Fruit fly (Drosophila melanogaster): ENCODE measurements around the gene tkv.
A peak's percentile ranks its signal among the peaks of the same experiment; 100 is the strongest.

tkv gene

DNA sequence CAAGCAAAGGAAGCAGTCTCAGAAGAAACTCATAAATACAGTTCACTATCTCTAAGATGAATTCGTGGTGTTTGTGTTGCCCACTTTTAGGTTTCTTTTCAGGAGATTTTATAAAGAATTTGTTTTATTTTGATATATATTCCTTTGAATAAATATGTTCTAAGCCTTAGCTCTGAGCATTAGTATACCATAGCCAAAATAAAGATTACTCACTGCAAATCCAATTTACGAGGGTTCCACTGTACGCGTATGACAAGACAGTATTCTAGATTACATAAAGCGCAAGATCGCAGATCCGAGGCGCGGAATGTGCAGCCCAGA is 21.4 kb upstream of the tkv start (continued):
- no peak for TF ChIP-seq ab (GFP tag; optimal IDR thresholded peaks at IDR 0.05)
- peak; percentile 31; the same call in 2 of the 3 replicates for TF ChIP-seq row (GFP tag; IDR thresholded peaks at IDR 0.05)
- TF ChIP-seq onecut (GFP tag; IDR thresholded peaks at IDR 0.05), result no peak
- TF ChIP-seq Rx (GFP tag; IDR thresholded peaks at IDR 0.05), result no peak
- no peak for TF ChIP-seq Kr (GFP tag; optimal IDR thresholded peaks at IDR 0.05)
- no peak for TF ChIP-seq CG17802 (tag; optimal IDR thresholded peaks at IDR 0.05)
- no peak for TF ChIP-seq Bteb2 (GFP tag; optimal IDR thresholded peaks at IDR 0.05)
- peak; percentile 6 for TF ChIP-seq CG2678 (tag; optimal IDR thresholded peaks at IDR 0.05)
- TF ChIP-seq CG34376 (GFP tag; optimal IDR thresholded peaks at IDR 0.05), result no peak
- peak; percentile 3 for TF ChIP-seq fd96Cb (tag; optimal IDR thresholded peaks at IDR 0.05)
- TF ChIP-seq CG8089 (GFP tag; optimal IDR thresholded peaks at IDR 0.05), result no peak
- no peak for TF ChIP-seq CG7372 (GFP tag; IDR thresholded peaks at IDR 0.05)
- TF ChIP-seq CG11723 (GFP tag; optimal IDR thresholded peaks at IDR 0.05), result no peak
- no peak for TF ChIP-seq Nf-YA (GFP tag; IDR thresholded peaks at IDR 0.05)
- TF ChIP-seq bab2 (GFP tag; optimal IDR thresholded peaks at IDR 0.05), result no peak
- no peak for TF ChIP-seq fu2 (GFP tag; optimal IDR thresholded peaks at IDR 0.05)
- no peak for TF ChIP-seq h (optimal IDR thresholded peaks at IDR 0.05)
- TF ChIP-seq CG13424 (tag; optimal IDR thresholded peaks at IDR 0.05), result peak; percentile 9
- no peak for TF ChIP-seq Mes4 (GFP tag; optimal IDR thresholded peaks at IDR 0.05)
- TF ChIP-seq CG7839 (tag; optimal IDR thresholded peaks at IDR 0.05), result peak; percentile 1
- no peak for TF ChIP-seq CG2129 (GFP tag; IDR thresholded peaks at IDR 0.05; ENCODE audit: partially characterized antibody)
- peak; percentile 87 for TF ChIP-seq nom (GFP tag; optimal IDR thresholded peaks at IDR 0.05)
- TF ChIP-seq CG31441 (GFP tag; IDR thresholded peaks at IDR 0.05), result no peak
- no peak for TF ChIP-seq Gug (GFP tag; IDR thresholded peaks at IDR 0.05)
- no peak for TF ChIP-seq CG17328 (GFP tag; IDR thresholded peaks at IDR 0.05)
- peak; percentile 87 for TF ChIP-seq grau (tag; optimal IDR thresholded peaks at IDR 0.05)
- peak; percentile 95 for TF ChIP-seq lbe (GFP tag; optimal IDR thresholded peaks at IDR 0.05)
- no peak for TF ChIP-seq CG8359 (GFP tag; optimal IDR thresholded peaks at IDR 0.05; ENCODE audit: borderline replicate concordance)
- TF ChIP-seq CG11398 (GFP tag; optimal IDR thresholded peaks at IDR 0.05), result no peak
- TF ChIP-seq ase (GFP tag; IDR thresholded peaks at IDR 0.05), result no peak
- no peak for TF ChIP-seq pros (GFP tag; optimal IDR thresholded peaks at IDR 0.05)
- no peak for TF ChIP-seq CG11093 (GFP tag; IDR thresholded peaks at IDR 0.05)
- peak; percentile 8; the same call in 1 of the 2 replicates for TF ChIP-seq Rfx (GFP tag; IDR thresholded peaks at IDR 0.05)
- no peak for TF ChIP-seq pum (GFP tag; optimal IDR thresholded peaks at IDR 0.05)
- TF ChIP-seq CG7786 (GFP tag; optimal IDR thresholded peaks at IDR 0.05), result no peak
- peak; percentile 69 for TF ChIP-seq Drgx (GFP tag; IDR thresholded peaks at IDR 0.05)
- no peak for TF ChIP-seq Dek (tag; optimal IDR thresholded peaks at IDR 0.05)
- no peak for TF ChIP-seq Awh (GFP tag; IDR thresholded peaks at IDR 0.05)
- TF ChIP-seq CG42726 (GFP tag; IDR thresholded peaks at IDR 0.05; ENCODE audit: partially characterized antibody), result no peak
- no peak for TF ChIP-seq zen (tag; optimal IDR thresholded peaks at IDR 0.05)
- no peak for TF ChIP-seq Antp (GFP tag; optimal IDR thresholded peaks at IDR 0.05)
- TF ChIP-seq Xrp1 (GFP tag; IDR thresholded peaks at IDR 0.05), result peak; percentile 30; the same call in 1 of the 2 replicates
- no peak for TF ChIP-seq CG12391 (tag; optimal IDR thresholded peaks at IDR 0.05)
- TF ChIP-seq ci (GFP tag; IDR thresholded peaks at IDR 0.05), result no peak
- TF ChIP-seq danr (GFP tag; IDR thresholded peaks at IDR 0.05), result no peak
- TF ChIP-seq tx (GFP tag; optimal IDR thresholded peaks at IDR 0.05), result no peak
- no peak for TF ChIP-seq CG12769 (tag; optimal IDR thresholded peaks at IDR 0.05)
- TF ChIP-seq CG3407 (GFP tag; optimal IDR thresholded peaks at IDR 0.05), result no peak
- no peak for TF ChIP-seq Hr78 (GFP tag; optimal IDR thresholded peaks at IDR 0.05)
- TF ChIP-seq MBD-R2 (GFP tag; IDR thresholded peaks at IDR 0.05), result no peak
- no peak for TF ChIP-seq cato (GFP tag; optimal IDR thresholded peaks at IDR 0.05; ENCODE audit: borderline replicate concordance)
- peak; percentile 95 for TF ChIP-seq corto (GFP tag; optimal IDR thresholded peaks at IDR 0.05)
- TF ChIP-seq CG8478 (optimal IDR thresholded peaks at IDR 0.05), result no peak
